Worm (Caenorhabditis elegans) whole organism, L3 larva: ENCODE measurements around the gene copb-1.
A peak's percentile ranks its signal among the peaks of the same experiment; 100 is the strongest.

ENCODE experiments used
- ZK546.5 ChIP-seq: sonication (generic microtip); optimal IDR thresholded peaks from 2 replicates; lab custom pipeline; 2017; ENCODE audit warnings: missing biosample characterization, missing genetic modification characterization
- aly-2 ChIP-seq: fragments of 150-350 bp; optimal IDR thresholded peaks from 2 replicates; lab custom pipeline; 2014; ENCODE audit warnings: missing biosample characterization, missing genetic modification characterization
- ama-1 ChIP-seq: fragments of 150-350 bp; optimal IDR thresholded peaks from 2 replicates; lab custom pipeline; 2018
- ceh-28 ChIP-seq: fragments of 150-350 bp; optimal IDR thresholded peaks from 2 replicates; lab custom pipeline; 2014; ENCODE audit warnings: missing biosample characterization, missing genetic modification reagents, missing genetic modification characterization
- ceh-9 ChIP-seq: sonication (generic microtip); optimal IDR thresholded peaks from 2 replicates; lab custom pipeline; 2018; ENCODE audit warnings: missing biosample characterization, missing genetic modification characterization
- daf-12 ChIP-seq: fragments of 150-350 bp; optimal IDR thresholded peaks from 2 replicates; lab custom pipeline; 2014; ENCODE audit warnings: missing biosample characterization, missing genetic modification reagents, missing genetic modification characterization
- egl-27 ChIP-seq: sonication (generic microtip); optimal IDR thresholded peaks from 4 replicates; lab custom pipeline; 2017; ENCODE audit warnings: missing biosample characterization, missing genetic modification reagents, missing genetic modification characterization
- fkh-10 ChIP-seq: sonication (generic microtip); optimal IDR thresholded peaks from 2 replicates; lab custom pipeline; 2017; ENCODE audit warnings: missing biosample characterization, missing genetic modification reagents, missing genetic modification characterization
- fkh-2 ChIP-seq: fragments of 150-350 bp; optimal IDR thresholded peaks from 2 replicates; lab custom pipeline; 2014; ENCODE audit warnings: missing biosample characterization, missing genetic modification reagents, missing genetic modification characterization
- fos-1 ChIP-seq: fragments of 150-350 bp; optimal IDR thresholded peaks from 2 replicates; lab custom pipeline; 2014; ENCODE audit warnings: missing biosample characterization, missing genetic modification characterization
- hmg-11 ChIP-seq: sonication (generic microtip); optimal IDR thresholded peaks from 2 replicates; lab custom pipeline; 2016; ENCODE audit warnings: missing genetic modification characterization, missing compliant biosample characterization
- jun-1 ChIP-seq: fragments of 150-350 bp; optimal IDR thresholded peaks from 2 replicates; lab custom pipeline; 2014; ENCODE audit warnings: missing biosample characterization, missing genetic modification reagents, missing genetic modification characterization
- lin-15B ChIP-seq: fragments of 150-350 bp; optimal IDR thresholded peaks from 2 replicates; lab custom pipeline; 2014; ENCODE audit warnings: missing biosample characterization, missing genetic modification characterization
- lin-39 ChIP-seq: fragments of 150-350 bp; optimal IDR thresholded peaks from 2 replicates; lab custom pipeline; 2018; ENCODE audit warnings: missing biosample characterization, missing genetic modification reagents, missing genetic modification characterization
- lsy-12 ChIP-seq: sonication (generic microtip); optimal IDR thresholded peaks from 2 replicates; lab custom pipeline; 2016; ENCODE audit warnings: mild to moderate bottlenecking, missing genetic modification characterization, missing compliant biosample characterization
- mdl-1 ChIP-seq: fragments of 150-350 bp; optimal IDR thresholded peaks from 2 replicates; lab custom pipeline; 2014; ENCODE audit warnings: missing biosample characterization, missing genetic modification characterization
- mml-1 ChIP-seq: fragments of 150-350 bp; sonication (generic microtip); optimal IDR thresholded peaks from 3 replicates; lab custom pipeline; 2014; ENCODE audit warnings: missing biosample characterization, missing genetic modification characterization
- nfya-1 ChIP-seq: sonication (generic microtip); optimal IDR thresholded peaks from 2 replicates; lab custom pipeline; 2017; ENCODE audit warnings: missing genetic modification characterization, mild to moderate bottlenecking, missing compliant biosample characterization, antibody characterized with exemption, moderate library complexity; ENCODE audit not compliant: insufficient read depth
- nhr-12 ChIP-seq: fragments of 150-350 bp; optimal IDR thresholded peaks from 2 replicates; lab custom pipeline; 2014; ENCODE audit warnings: missing biosample characterization, missing genetic modification characterization
- nhr-23 ChIP-seq: fragments of 150-350 bp; optimal IDR thresholded peaks from 2 replicates; lab custom pipeline; 2014; ENCODE audit warnings: missing biosample characterization, missing genetic modification reagents, missing genetic modification characterization
- nhr-237 ChIP-seq: fragments of 150-350 bp; optimal IDR thresholded peaks from 2 replicates; lab custom pipeline; 2014; ENCODE audit warnings: missing biosample characterization, missing genetic modification characterization
- nhr-25 ChIP-seq: sonication (generic microtip); optimal IDR thresholded peaks from 2 replicates; lab custom pipeline; 2017; ENCODE audit warnings: missing biosample characterization, missing genetic modification characterization
- nhr-28 ChIP-seq: fragments of 150-350 bp; optimal IDR thresholded peaks from 2 replicates; lab custom pipeline; 2014; ENCODE audit warnings: missing biosample characterization, missing genetic modification characterization
- nhr-43 ChIP-seq: sonication (generic microtip); optimal IDR thresholded peaks from 2 replicates; lab custom pipeline; 2016; ENCODE audit warnings: mild to moderate bottlenecking, missing genetic modification characterization, missing compliant biosample characterization; ENCODE audit not compliant: poor library complexity, severe bottlenecking
- nhr-76 ChIP-seq: fragments of 150-350 bp; sonication (generic microtip); optimal IDR thresholded peaks from 5 replicates; lab custom pipeline; 2014; ENCODE audit warnings: missing biosample characterization, missing genetic modification characterization
- pqm-1 ChIP-seq: fragments of 150-350 bp; optimal IDR thresholded peaks from 2 replicates; lab custom pipeline; 2017; ENCODE audit warnings: missing biosample characterization, missing genetic modification characterization, inconsistent platforms
- sea-2 ChIP-seq: fragments of 150-350 bp; sonication (generic microtip); optimal IDR thresholded peaks from 4 replicates; lab custom pipeline; 2014; ENCODE audit warnings: missing biosample characterization, missing genetic modification reagents, missing genetic modification characterization
- skn-1 ChIP-seq: fragments of 150-350 bp; optimal IDR thresholded peaks from 2 replicates; lab custom pipeline; 2014; ENCODE audit warnings: missing biosample characterization, missing genetic modification characterization
- snpc-4 ChIP-seq: fragments of 150-350 bp; optimal IDR thresholded peaks from 2 replicates; lab custom pipeline; 2014; ENCODE audit warnings: missing biosample characterization, missing genetic modification characterization
- unc-39 ChIP-seq: sonication (generic microtip); optimal IDR thresholded peaks from 4 replicates; lab custom pipeline; 2017; ENCODE audit warnings: missing biosample characterization, missing genetic modification characterization
- unc-62 ChIP-seq: fragments of 150-350 bp; sonication (generic microtip); optimal IDR thresholded peaks from 4 replicates; lab custom pipeline; 2014; ENCODE audit warnings: missing biosample characterization, missing genetic modification reagents, missing genetic modification characterization
- ztf-11 ChIP-seq: fragments of 150-350 bp; optimal IDR thresholded peaks from 2 replicates; lab custom pipeline; 2014; ENCODE audit warnings: missing biosample characterization, missing genetic modification characterization
- ztf-4 ChIP-seq: fragments of 150-350 bp; optimal IDR thresholded peaks from 2 replicates; lab custom pipeline; 2014; ENCODE audit warnings: missing biosample characterization, missing genetic modification characterization

Gene copb-1

ce11 chrII:3053689-3054088, 24.9 kb upstream of the copb-1 start:
- TF ChIP-seq fkh-10 (GFP tag; lab: Kevin White, UChicago): no peak
- TF ChIP-seq aly-2: no peak
- TF ChIP-seq unc-62 (GFP tag; lab: Kevin White, UChicago): no peak
- no peak for TF ChIP-seq nhr-237
- TF ChIP-seq, all 47 proteins: peak for 0

DNA sequence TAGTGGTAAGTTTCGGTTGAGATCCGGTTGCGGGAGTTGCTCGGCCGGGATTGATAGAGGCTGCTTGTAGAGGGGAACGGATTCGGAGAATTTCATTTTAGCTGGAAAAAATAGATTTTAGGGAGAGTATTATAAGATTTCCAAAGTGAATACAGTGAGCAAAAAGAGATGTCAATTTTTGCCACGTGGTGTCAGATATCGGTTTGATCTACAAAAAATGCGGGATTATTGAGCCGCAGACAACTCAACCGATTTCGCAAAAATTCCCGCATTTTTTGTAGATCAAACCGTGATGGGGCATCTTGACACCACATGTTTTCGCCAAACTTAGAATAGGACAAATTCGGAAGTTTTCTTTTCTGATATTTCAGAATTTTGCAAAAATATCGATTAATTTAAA, 24.4 kb upstream of the copb-1 start, which contains the start of gene lido-13:
Gene lido-13 (minus strand): TSS at position 101 of the 400 bp plus-strand sequence.
- no peak for TF ChIP-seq mml-1
- no peak for TF ChIP-seq nhr-23
- no peak for TF ChIP-seq ztf-4 (tag; lab: Kevin White, UChicago)
- TF ChIP-seq nhr-28 (tag; lab: Kevin White, UChicago): no peak
- TF ChIP-seq ZK546.5 (tag; lab: Kevin White, UChicago): no peak
- no peak for TF ChIP-seq fkh-2 (tag; lab: Kevin White, UChicago)
- TF ChIP-seq egl-27 (tag; lab: Kevin White, UChicago): no peak
- TF ChIP-seq pqm-1 (tag; lab: Kevin White, UChicago): no peak

DNA sequence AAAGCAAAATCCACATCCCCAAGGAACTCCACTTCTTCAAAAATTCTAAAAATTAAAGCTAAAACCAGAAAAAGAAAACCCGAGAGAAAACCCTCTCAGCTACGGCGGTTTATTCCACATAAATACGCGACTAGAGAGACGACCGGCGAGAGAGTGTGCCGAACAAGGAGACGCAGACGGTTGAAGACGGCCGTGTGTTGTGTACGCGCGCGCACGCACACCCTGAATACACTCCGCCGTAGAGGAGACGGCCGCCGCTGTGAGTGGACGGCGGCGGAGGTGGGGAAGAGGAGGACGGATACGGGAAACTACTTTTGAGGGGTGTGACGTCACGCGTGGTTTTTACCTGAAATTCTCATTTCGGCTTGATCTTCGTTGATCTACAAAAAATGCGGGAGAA, 24.0 kb upstream of the copb-1 start:
- TF ChIP-seq nhr-25 (tag; lab: Kevin White, UChicago): no peak
- peak; percentile 72 for TF ChIP-seq hmg-11 (tag; lab: Kevin White, UChicago)
- TF ChIP-seq lin-39 (tag; lab: Kevin White, UChicago): peak; percentile 30
- TF ChIP-seq ztf-11: no peak
- TF ChIP-seq, all 47 proteins: peak for 2

ce11 chrII:3055531-3055930, 23.1 kb upstream of the copb-1 start:
- TF ChIP-seq lin-39 (tag; lab: Kevin White, UChicago) (peak; percentile 76), unc-39 (no peak), hmg-11 (tag; lab: Kevin White, UChicago) (peak; percentile 18), nfya-1 (tag; lab: Kevin White, UChicago) (peak; percentile 46)

DNA sequence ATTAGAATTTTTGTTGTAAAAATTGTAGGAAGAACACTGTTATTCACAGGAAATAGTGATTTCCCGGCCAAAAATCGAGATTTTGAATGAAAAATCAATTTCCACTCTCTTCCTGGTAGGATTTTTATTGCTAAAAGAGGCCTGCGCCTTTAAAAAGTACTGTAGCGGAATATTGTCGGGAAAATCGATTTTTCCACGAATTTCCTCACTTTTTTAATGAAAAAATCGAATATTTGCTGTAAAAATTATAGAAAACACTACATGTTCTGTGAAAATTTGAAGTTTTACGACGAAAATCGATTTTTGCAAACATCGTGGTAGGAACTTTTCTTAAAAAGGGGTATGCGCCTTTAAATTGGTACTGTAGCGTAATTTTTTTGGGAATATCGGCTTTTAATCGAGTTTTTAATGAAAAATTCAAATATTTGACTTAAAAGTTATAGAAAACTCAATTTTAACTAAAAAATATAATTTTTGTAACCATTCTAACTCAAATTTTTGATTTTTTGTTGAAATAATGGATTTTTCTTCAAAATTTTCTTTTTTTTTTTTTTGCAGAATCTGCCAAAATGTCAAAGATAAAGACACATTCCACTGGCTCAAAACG, 22.2 kb upstream of the copb-1 start, which contains the start of gene lin-8:
Gene lin-8 (plus strand): TSS at position 557 of the 607 bp plus-strand sequence.
- TF ChIP-seq hmg-11 (tag; lab: Kevin White, UChicago): no peak
- TF ChIP-seq mdl-1 (tag; lab: Kevin White, UChicago): no peak
- TF ChIP-seq ceh-9 (tag; lab: Kevin White, UChicago): no peak
- TF ChIP-seq lsy-12 (tag; lab: Kevin White, UChicago): no peak
- TF ChIP-seq ceh-28 (tag; lab: Kevin White, UChicago): no peak
- no peak for TF ChIP-seq nhr-23
- TF ChIP-seq daf-12 (tag; lab: Kevin White, UChicago): no peak
- no peak for TF ChIP-seq nhr-76

- TF ChIP-seq mdl-1 (tag; lab: Kevin White, UChicago) (no peak), nhr-43 (tag; lab: Kevin White, UChicago) (no peak), nhr-23 (no peak), snpc-4 (no peak), skn-1 (tag; lab: Kevin White, UChicago) (no peak), mml-1 (no peak), aly-2 (no peak), jun-1 (tag; lab: Kevin White, UChicago) (no peak), nhr-12 (tag; lab: Kevin White, UChicago) (no peak), sea-2 (GFP tag; lab: Kevin White, UChicago) (no peak), lin-15B (tag; lab: Kevin White, UChicago) (no peak), fos-1 (no peak), ama-1 (lab: Kevin White, UChicago) (no peak), ztf-11 (no peak), ceh-28 (tag; lab: Kevin White, UChicago) (no peak)
These were observed 17.8 kb upstream of the copb-1 start, which contains the start of gene Y25C1A.6 for ce11 chrII:3060782-3061181. Y25C1A.6 (plus strand) TSS chrII:3061082.
